Worm (Caenorhabditis elegans) whole organism, L3 larva: Measurements from ENCODE around the gene rpap-3.

Experiments used
- R02D3.7 ChIP-seq: fragments of 150-350 bp; optimal IDR thresholded peaks from 2 replicates; lab custom pipeline; 2014; ENCODE audit warnings: missing biosample characterization, missing genetic modification characterization
- ZK546.5 ChIP-seq: sonication (generic microtip); optimal IDR thresholded peaks from 2 replicates; lab custom pipeline; 2017; ENCODE audit warnings: missing biosample characterization, missing genetic modification characterization
- aly-2 ChIP-seq: fragments of 150-350 bp; optimal IDR thresholded peaks from 2 replicates; lab custom pipeline; 2014; ENCODE audit warnings: missing biosample characterization, missing genetic modification characterization
- ama-1 ChIP-seq: fragments of 150-350 bp; optimal IDR thresholded peaks from 2 replicates; lab custom pipeline; 2018
- ceh-16 ChIP-seq: sonication (generic microtip); optimal IDR thresholded peaks from 2 replicates; lab custom pipeline; 2017; ENCODE audit warnings: missing biosample characterization, missing genetic modification characterization
- ceh-28 ChIP-seq: fragments of 150-350 bp; optimal IDR thresholded peaks from 2 replicates; lab custom pipeline; 2014; ENCODE audit warnings: missing biosample characterization, missing genetic modification reagents, missing genetic modification characterization
- ceh-82 ChIP-seq: fragments of 150-350 bp; optimal IDR thresholded peaks from 2 replicates; lab custom pipeline; 2014; ENCODE audit warnings: missing biosample characterization, missing genetic modification characterization
- ceh-9 ChIP-seq: sonication (generic microtip); optimal IDR thresholded peaks from 2 replicates; lab custom pipeline; 2018; ENCODE audit warnings: missing biosample characterization, missing genetic modification characterization
- daf-12 ChIP-seq: fragments of 150-350 bp; optimal IDR thresholded peaks from 2 replicates; lab custom pipeline; 2014; ENCODE audit warnings: missing biosample characterization, missing genetic modification reagents, missing genetic modification characterization
- egl-27 ChIP-seq: sonication (generic microtip); optimal IDR thresholded peaks from 4 replicates; lab custom pipeline; 2017; ENCODE audit warnings: missing biosample characterization, missing genetic modification reagents, missing genetic modification characterization
- egl-5 ChIP-seq: fragments of 150-350 bp; optimal IDR thresholded peaks from 2 replicates; lab custom pipeline; 2017; ENCODE audit warnings: missing biosample characterization, missing genetic modification reagents, missing genetic modification characterization, inconsistent platforms
- elt-1 ChIP-seq: fragments of 150-350 bp; optimal IDR thresholded peaks from 2 replicates; lab custom pipeline; 2014; ENCODE audit warnings: missing biosample characterization, missing genetic modification characterization
- elt-2 ChIP-seq: sonication (generic microtip); optimal IDR thresholded peaks from 2 replicates; lab custom pipeline; 2016; ENCODE audit warnings: missing genetic modification reagents, mild to moderate bottlenecking, missing genetic modification characterization, missing compliant biosample characterization
- elt-3 ChIP-seq, 3 experiments: fragments of 150-350 bp in 1 of 3; sonication (generic microtip) in 2 of 3; optimal IDR thresholded peaks; 2 replicates in 2 of 3; 4 replicates in 1 of 3; lab custom pipeline; 2014 to 2017; ENCODE audit warnings: missing biosample characterization in 3 of 3, missing genetic modification characterization in 3 of 3
- eor-1 ChIP-seq, 2 experiments: fragments of 150-350 bp; optimal IDR thresholded peaks; 2 replicates each; lab custom pipeline; 2014 to 2018; ENCODE audit warnings: missing biosample characterization in 2 of 2, missing genetic modification characterization in 2 of 2
- fkh-10 ChIP-seq: sonication (generic microtip); optimal IDR thresholded peaks from 2 replicates; lab custom pipeline; 2017; ENCODE audit warnings: missing biosample characterization, missing genetic modification reagents, missing genetic modification characterization
- fkh-2 ChIP-seq: fragments of 150-350 bp; optimal IDR thresholded peaks from 2 replicates; lab custom pipeline; 2014; ENCODE audit warnings: missing biosample characterization, missing genetic modification reagents, missing genetic modification characterization
- fos-1 ChIP-seq: fragments of 150-350 bp; optimal IDR thresholded peaks from 2 replicates; lab custom pipeline; 2014; ENCODE audit warnings: missing biosample characterization, missing genetic modification characterization
- hmg-11 ChIP-seq: sonication (generic microtip); optimal IDR thresholded peaks from 2 replicates; lab custom pipeline; 2016; ENCODE audit warnings: missing genetic modification characterization, missing compliant biosample characterization
- jun-1 ChIP-seq: fragments of 150-350 bp; optimal IDR thresholded peaks from 2 replicates; lab custom pipeline; 2014; ENCODE audit warnings: missing biosample characterization, missing genetic modification reagents, missing genetic modification characterization
- lin-15B ChIP-seq: fragments of 150-350 bp; optimal IDR thresholded peaks from 2 replicates; lab custom pipeline; 2014; ENCODE audit warnings: missing biosample characterization, missing genetic modification characterization
- lin-39 ChIP-seq: fragments of 150-350 bp; optimal IDR thresholded peaks from 2 replicates; lab custom pipeline; 2018; ENCODE audit warnings: missing biosample characterization, missing genetic modification reagents, missing genetic modification characterization
- lsy-12 ChIP-seq: sonication (generic microtip); optimal IDR thresholded peaks from 2 replicates; lab custom pipeline; 2016; ENCODE audit warnings: mild to moderate bottlenecking, missing genetic modification characterization, missing compliant biosample characterization
- mdl-1 ChIP-seq: fragments of 150-350 bp; optimal IDR thresholded peaks from 2 replicates; lab custom pipeline; 2014; ENCODE audit warnings: missing biosample characterization, missing genetic modification characterization
- mml-1 ChIP-seq: fragments of 150-350 bp; sonication (generic microtip); optimal IDR thresholded peaks from 3 replicates; lab custom pipeline; 2014; ENCODE audit warnings: missing biosample characterization, missing genetic modification characterization
- nfya-1 ChIP-seq: sonication (generic microtip); optimal IDR thresholded peaks from 2 replicates; lab custom pipeline; 2017; ENCODE audit warnings: missing genetic modification characterization, mild to moderate bottlenecking, missing compliant biosample characterization, antibody characterized with exemption, moderate library complexity; ENCODE audit not compliant: insufficient read depth
- nhr-11 ChIP-seq: fragments of 150-350 bp; optimal IDR thresholded peaks from 2 replicates; lab custom pipeline; 2014; ENCODE audit warnings: missing biosample characterization, missing genetic modification characterization
- nhr-12 ChIP-seq: fragments of 150-350 bp; optimal IDR thresholded peaks from 2 replicates; lab custom pipeline; 2014; ENCODE audit warnings: missing biosample characterization, missing genetic modification characterization
- nhr-23 ChIP-seq: fragments of 150-350 bp; optimal IDR thresholded peaks from 2 replicates; lab custom pipeline; 2014; ENCODE audit warnings: missing biosample characterization, missing genetic modification reagents, missing genetic modification characterization
- nhr-237 ChIP-seq: fragments of 150-350 bp; optimal IDR thresholded peaks from 2 replicates; lab custom pipeline; 2014; ENCODE audit warnings: missing biosample characterization, missing genetic modification characterization
- nhr-25 ChIP-seq: sonication (generic microtip); optimal IDR thresholded peaks from 2 replicates; lab custom pipeline; 2017; ENCODE audit warnings: missing biosample characterization, missing genetic modification characterization
- nhr-28 ChIP-seq: fragments of 150-350 bp; optimal IDR thresholded peaks from 2 replicates; lab custom pipeline; 2014; ENCODE audit warnings: missing biosample characterization, missing genetic modification characterization
- nhr-43 ChIP-seq: sonication (generic microtip); optimal IDR thresholded peaks from 2 replicates; lab custom pipeline; 2016; ENCODE audit warnings: mild to moderate bottlenecking, missing genetic modification characterization, missing compliant biosample characterization; ENCODE audit not compliant: poor library complexity, severe bottlenecking
- nhr-67 ChIP-seq: fragments of 150-350 bp; optimal IDR thresholded peaks from 2 replicates; lab custom pipeline; 2014; ENCODE audit warnings: missing biosample characterization, missing genetic modification characterization
- nhr-76 ChIP-seq: fragments of 150-350 bp; sonication (generic microtip); optimal IDR thresholded peaks from 5 replicates; lab custom pipeline; 2014; ENCODE audit warnings: missing biosample characterization, missing genetic modification characterization
- nhr-77 ChIP-seq: fragments of 150-350 bp; optimal IDR thresholded peaks from 2 replicates; lab custom pipeline; 2014; ENCODE audit warnings: missing biosample characterization, missing genetic modification characterization
- pha-4 ChIP-seq: fragments of 150-350 bp; optimal IDR thresholded peaks from 2 replicates; lab custom pipeline; 2014; ENCODE audit warnings: missing biosample characterization, missing genetic modification reagents, missing genetic modification characterization
- pqm-1 ChIP-seq: fragments of 150-350 bp; optimal IDR thresholded peaks from 2 replicates; lab custom pipeline; 2017; ENCODE audit warnings: missing biosample characterization, missing genetic modification characterization, inconsistent platforms
- sea-2 ChIP-seq: fragments of 150-350 bp; sonication (generic microtip); optimal IDR thresholded peaks from 4 replicates; lab custom pipeline; 2014; ENCODE audit warnings: missing biosample characterization, missing genetic modification reagents, missing genetic modification characterization
- skn-1 ChIP-seq: fragments of 150-350 bp; optimal IDR thresholded peaks from 2 replicates; lab custom pipeline; 2014; ENCODE audit warnings: missing biosample characterization, missing genetic modification characterization
- snpc-4 ChIP-seq: fragments of 150-350 bp; optimal IDR thresholded peaks from 2 replicates; lab custom pipeline; 2014; ENCODE audit warnings: missing biosample characterization, missing genetic modification characterization
- tbx-2 ChIP-seq: sonication (generic microtip); optimal IDR thresholded peaks from 2 replicates; lab custom pipeline; 2016; ENCODE audit warnings: mild to moderate bottlenecking, missing genetic modification characterization, missing compliant biosample characterization
- unc-39 ChIP-seq: sonication (generic microtip); optimal IDR thresholded peaks from 4 replicates; lab custom pipeline; 2017; ENCODE audit warnings: missing biosample characterization, missing genetic modification characterization
- zag-1 ChIP-seq: fragments of 150-350 bp; optimal IDR thresholded peaks from 2 replicates; lab custom pipeline; 2014; ENCODE audit warnings: missing biosample characterization, missing genetic modification characterization
- ztf-11 ChIP-seq: fragments of 150-350 bp; optimal IDR thresholded peaks from 2 replicates; lab custom pipeline; 2014; ENCODE audit warnings: missing biosample characterization, missing genetic modification characterization
- ztf-4 ChIP-seq: fragments of 150-350 bp; optimal IDR thresholded peaks from 2 replicates; lab custom pipeline; 2014; ENCODE audit warnings: missing biosample characterization, missing genetic modification characterization

rpap-3 gene

DNA sequence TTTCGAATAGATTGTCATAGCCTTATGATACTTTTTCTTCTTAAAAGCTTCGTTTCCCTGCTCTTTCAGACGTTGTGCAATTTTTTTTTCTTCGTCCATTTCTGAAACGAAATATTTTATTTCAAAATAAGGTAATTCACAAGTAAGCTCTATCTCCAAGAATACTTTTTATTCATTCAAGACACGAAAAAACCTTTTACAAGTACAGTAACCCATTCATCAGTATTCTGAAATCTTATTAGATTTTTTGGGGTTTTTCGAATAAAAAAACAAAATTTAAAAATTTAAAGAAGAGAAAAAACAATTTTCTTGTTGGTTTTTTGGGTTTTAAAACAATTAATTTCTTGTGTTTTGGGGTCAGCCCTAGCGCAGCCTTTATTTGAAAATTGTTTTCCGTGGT is at the start of gene rpap-3:
Gene rpap-3 (minus strand): TSS at position 101 of the 400 bp plus-strand sequence.
- TF ChIP-seq nhr-76 (no peak), nhr-28 (no peak), egl-27 (tag; lab: Kevin White, UChicago) (no peak), ceh-28 (tag; lab: Kevin White, UChicago) (no peak), daf-12 (tag; lab: Kevin White, UChicago) (no peak), jun-1 (tag; lab: Kevin White, UChicago) (no peak), nhr-77 (tag; lab: Kevin White, UChicago) (no peak)

DNA sequence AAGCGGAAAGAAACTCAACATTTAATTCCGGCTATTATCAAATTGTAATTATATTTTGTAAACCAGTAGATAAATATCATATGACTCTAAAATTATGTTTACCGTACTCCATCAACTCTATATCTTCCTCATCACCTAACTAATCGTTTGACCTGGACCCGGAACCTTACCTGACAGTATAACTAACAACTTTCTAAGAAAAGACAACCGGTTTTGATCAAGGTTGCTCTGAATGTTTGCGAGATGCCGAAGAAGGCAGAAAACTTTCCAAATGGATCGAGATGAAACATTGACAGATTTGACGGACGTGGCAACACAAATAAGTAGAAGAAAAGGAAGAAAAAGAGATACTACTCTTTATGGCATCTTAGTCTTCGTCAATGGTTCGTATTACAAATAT is 45.9 kb upstream of the rpap-3 start:
- TF ChIP-seq nhr-23 (tag; lab: Kevin White, UChicago), result peak; percentile 53
- no peak for TF ChIP-seq nhr-237 (tag; lab: Kevin White, UChicago)
- TF ChIP-seq nhr-25, result peak; percentile 16
- TF ChIP-seq R02D3.7 (tag; lab: Kevin White, UChicago), result no peak

DNA sequence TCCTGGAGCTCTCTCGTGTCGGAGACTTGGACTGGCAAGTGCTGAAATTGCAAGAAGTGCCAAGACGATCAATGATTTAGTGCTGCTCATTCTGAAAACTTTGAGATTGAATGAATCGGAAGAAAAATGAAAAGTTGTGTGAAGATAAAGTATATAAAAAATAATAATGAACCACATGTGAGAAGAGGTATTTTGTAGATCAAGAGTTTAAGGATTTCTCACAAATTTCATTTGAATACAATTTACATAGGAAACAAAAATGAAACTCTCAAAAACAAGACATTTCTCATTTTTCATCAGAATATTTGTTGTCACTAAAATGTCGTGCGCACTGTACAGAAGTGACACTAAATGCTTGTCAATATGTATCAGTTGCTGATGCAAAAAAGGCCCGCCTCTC is 43.8 kb upstream of the rpap-3 start, which contains the start of gene T14A8.2:
Gene T14A8.2 (minus strand): TSS at position 101 of the 400 bp plus-strand sequence.
- TF ChIP-seq eor-1 (tag; optimal IDR thresholded peaks at IDR 0.05; lab: Kevin White, UChicago) (no peak), fkh-10 (no peak), sea-2 (GFP tag; lab: Kevin White, UChicago) (no peak), snpc-4 (tag; lab: Kevin White, UChicago) (no peak), ceh-16 (no peak), nhr-11 (tag; lab: Kevin White, UChicago) (no peak), mml-1 (tag; lab: Kevin White, UChicago) (no peak), R02D3.7 (tag; lab: Kevin White, UChicago) (no peak), ZK546.5 (no peak), nfya-1 (tag; lab: Kevin White, UChicago) (no peak)

DNA sequence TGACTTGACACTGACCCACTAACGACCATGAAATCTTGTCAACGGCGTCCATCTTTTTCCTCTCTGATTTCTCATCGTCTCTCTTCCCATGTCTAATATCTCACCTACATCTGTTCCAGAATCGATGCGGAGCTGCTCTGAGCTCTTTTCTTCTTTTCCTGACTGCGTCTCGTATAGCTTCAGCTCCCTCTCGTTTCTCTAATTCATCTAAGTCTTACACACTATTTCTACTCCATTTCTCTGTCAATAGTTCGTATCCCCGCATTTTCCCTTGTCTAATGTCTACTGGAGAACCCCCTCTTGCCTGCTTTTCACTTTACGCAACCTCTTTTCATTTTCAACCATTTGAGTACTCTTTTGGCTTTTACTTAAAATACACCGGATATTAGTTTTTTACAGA is 39.1 kb upstream of the rpap-3 start, which contains the start of gene ric-3:
Gene ric-3 (plus strand): TSS at position 400 of the 400 bp plus-strand sequence.
- TF ChIP-seq ama-1 (lab: Kevin White, UChicago), result no peak
- TF ChIP-seq skn-1 (tag; lab: Kevin White, UChicago), result no peak
- no peak for TF ChIP-seq lsy-12 (tag; lab: Kevin White, UChicago)
- no peak for TF ChIP-seq elt-3 (tag; optimal IDR thresholded peaks at IDR 0.05; lab: Kevin White, UChicago)
- TF ChIP-seq fkh-2 (tag; lab: Kevin White, UChicago), result no peak
- TF ChIP-seq unc-39 (tag; lab: Kevin White, UChicago), result no peak
- TF ChIP-seq ceh-82 (tag; lab: Kevin White, UChicago), result no peak
- peak; percentile 29 for TF ChIP-seq mdl-1 (tag; lab: Kevin White, UChicago)
- TF ChIP-seq tbx-2 (tag; lab: Kevin White, UChicago), result no peak
- TF ChIP-seq egl-27 (tag; lab: Kevin White, UChicago), result no peak
- TF ChIP-seq fos-1, result no peak
- TF ChIP-seq ceh-28 (tag; lab: Kevin White, UChicago), result peak; percentile 58
- no peak for TF ChIP-seq ztf-4 (tag; lab: Kevin White, UChicago)
- peak; percentile 51 for TF ChIP-seq pha-4
- peak; percentile 84 for TF ChIP-seq lin-39 (tag; lab: Kevin White, UChicago)
- TF ChIP-seq lin-15B, result peak; percentile 42
- peak; percentile 81 for TF ChIP-seq nfya-1 (tag; lab: Kevin White, UChicago)
- TF ChIP-seq nhr-12 (tag; lab: Kevin White, UChicago), result no peak
- no peak for TF ChIP-seq egl-5
- TF ChIP-seq jun-1 (tag; lab: Kevin White, UChicago), result no peak
- peak; percentile 40 for TF ChIP-seq snpc-4 (tag; lab: Kevin White, UChicago)
- TF ChIP-seq elt-2 (tag; lab: Kevin White, UChicago), result no peak
- TF ChIP-seq eor-1 (tag; optimal IDR thresholded peaks at IDR 0.05; lab: Kevin White, UChicago), result no peak
- no peak for TF ChIP-seq nhr-76
- peak; percentile 90 for TF ChIP-seq hmg-11 (tag; lab: Kevin White, UChicago)
- no peak for TF ChIP-seq nhr-67
- TF ChIP-seq sea-2 (GFP tag; lab: Kevin White, UChicago), result no peak
- TF ChIP-seq nhr-23 (tag; lab: Kevin White, UChicago), result no peak
- TF ChIP-seq ztf-11, result no peak
- TF ChIP-seq ZK546.5, result no peak
- TF ChIP-seq nhr-43, result no peak
- TF ChIP-seq nhr-11 (tag; lab: Kevin White, UChicago), result no peak
- no peak for TF ChIP-seq elt-1 (tag; lab: Kevin White, UChicago)
- no peak for TF ChIP-seq daf-12 (tag; lab: Kevin White, UChicago)
- TF ChIP-seq nhr-77 (tag; lab: Kevin White, UChicago), result no peak
- no peak for TF ChIP-seq ceh-16
- TF ChIP-seq nhr-28, result no peak
- TF ChIP-seq pqm-1 (tag; lab: Kevin White, UChicago), result no peak
- TF ChIP-seq R02D3.7 (tag; lab: Kevin White, UChicago), result no peak
- no peak for TF ChIP-seq ceh-9
- no peak for TF ChIP-seq aly-2 (tag; lab: Kevin White, UChicago)
- no peak for TF ChIP-seq nhr-237 (tag; lab: Kevin White, UChicago)
- TF ChIP-seq mml-1 (tag; lab: Kevin White, UChicago), result no peak
- TF ChIP-seq nhr-25, result no peak
- TF ChIP-seq zag-1 (tag; lab: Kevin White, UChicago), result no peak
